Worm (Caenorhabditis elegans): ENCODE results near the gene pqn-79.
"Not testable (repeated sequence)": the region's sequence is repeated elsewhere in the genome, so short reads cannot be mapped to it uniquely, and the experiment has no call there.

DNA sequence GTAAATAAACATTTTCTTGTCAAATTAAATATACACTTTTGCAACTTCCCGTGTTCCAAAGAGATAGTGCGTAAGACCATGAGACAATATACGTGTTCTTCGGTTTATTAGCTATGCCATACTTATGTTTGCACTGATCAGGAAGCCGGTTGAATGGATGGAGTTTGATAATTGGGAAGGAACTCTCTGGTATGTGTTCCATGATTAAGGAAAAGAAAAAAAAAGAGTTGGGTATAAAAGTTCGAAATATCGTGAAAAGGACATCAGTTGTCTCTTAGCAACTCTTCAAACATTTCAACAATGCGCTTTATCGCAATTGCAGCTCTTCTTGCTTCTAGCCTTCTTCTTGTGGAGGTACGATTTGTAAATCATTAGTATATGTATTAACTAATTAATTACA lies 16.6 kb upstream of the pqn-79 start, which contains the start of gene pqn-76:
- TF ChIP-seq dao-5, him-1, W03F9.2 (tag; optimal IDR thresholded peaks at IDR 0.05): not testable (repeated sequence)

All from whole organism, L4/young adult.